Fruit fly (Drosophila melanogaster) whole organism, embryonic: ENCODE measurements around the gene ps.
A peak's percentile ranks its signal among the peaks of the same experiment; 100 is the strongest.

Experiments used
- Ada2b ChIP-seq: fragments of 200-800 bp; sonication (Bioruptor generic); IDR thresholded peaks from 2 replicates; pipeline ENCODE4 v1.3.6; 2022; ENCODE audit warnings: missing biosample characterization, missing genetic modification characterization
- Adf1 ChIP-seq: fragments of 200-800 bp; sonication (Bioruptor generic); IDR thresholded peaks from 2 replicates; pipeline ENCODE4 v1.3.6; 2022; ENCODE audit warnings: missing biosample characterization, missing genetic modification characterization
- Bgb ChIP-seq: fragments of 200-800 bp; sonication (Bioruptor generic); IDR thresholded peaks from 2 replicates; pipeline ENCODE4 v1.3.6; 2022; ENCODE audit warnings: missing biosample characterization, missing genetic modification characterization; ENCODE audit not compliant: partially characterized antibody
- CG10321 ChIP-seq: fragments of 200-800 bp; sonication (Bioruptor generic); IDR thresholded peaks from 2 replicates; pipeline ENCODE4 v1.3.6; 2022; ENCODE audit warnings: missing biosample characterization, missing genetic modification characterization
- CG10366 ChIP-seq: fragments of 200-800 bp; sonication (Bioruptor generic); IDR thresholded peaks from 2 replicates; pipeline ENCODE4 v1.3.6; 2022; ENCODE audit warnings: missing biosample characterization, missing genetic modification characterization
- CG12104 ChIP-seq: fragments of 200-800 bp; sonication (Bioruptor generic); optimal IDR thresholded peaks from 3 replicates; lab custom pipeline; 2016; ENCODE audit warnings: missing biosample characterization, missing genetic modification characterization
- CG12236 ChIP-seq: fragments of 200-800 bp; sonication (Bioruptor generic); optimal IDR thresholded peaks from 2 replicates; lab custom pipeline; 2016; ENCODE audit warnings: missing biosample characterization, missing genetic modification characterization
- CG13287 ChIP-seq: fragments of 200-800 bp; sonication (Bioruptor generic); IDR thresholded peaks from 2 replicates; pipeline ENCODE4 v1.3.6; 2022; ENCODE audit warnings: missing biosample characterization, missing genetic modification characterization; ENCODE audit not compliant: partially characterized antibody
- CG14667 ChIP-seq: fragments of 200-800 bp; sonication (Bioruptor generic); IDR thresholded peaks from 2 replicates; pipeline ENCODE4 v1.3.6; 2022; ENCODE audit warnings: missing biosample characterization, missing genetic modification characterization
- CG17612 ChIP-seq: fragments of 200-800 bp; sonication (Bioruptor generic); IDR thresholded peaks from 2 replicates; pipeline ENCODE4 v1.3.6; 2022; ENCODE audit warnings: missing biosample characterization, missing genetic modification characterization
- CG18764 ChIP-seq: fragments of 200-800 bp; sonication (Bioruptor generic); optimal IDR thresholded peaks from 3 replicates; lab custom pipeline; 2016; ENCODE audit warnings: missing biosample characterization, missing genetic modification characterization
- CG2712 ChIP-seq: fragments of 200-800 bp; optimal IDR thresholded peaks from 3 replicates; lab custom pipeline; 2019; ENCODE audit warnings: missing biosample characterization, mild to moderate bottlenecking, missing genetic modification characterization, moderate library complexity
- CG31388 ChIP-seq: fragments of 200-800 bp; sonication (Bioruptor generic); optimal IDR thresholded peaks from 2 replicates; lab custom pipeline; 2016; ENCODE audit warnings: missing biosample characterization, missing genetic modification characterization
- CG32767 ChIP-seq: fragments of 200-800 bp; sonication (Bioruptor generic); IDR thresholded peaks from 2 replicates; pipeline ENCODE4 v1.3.6; 2022; ENCODE audit warnings: missing biosample characterization, missing genetic modification characterization
- CG3281 ChIP-seq: fragments of 200-800 bp; sonication (Bioruptor generic); optimal IDR thresholded peaks from 3 replicates; lab custom pipeline; 2017; ENCODE audit warnings: missing biosample characterization, mild to moderate bottlenecking, missing genetic modification characterization
- CG34376 ChIP-seq: fragments of 200-800 bp; sonication (Bioruptor generic); optimal IDR thresholded peaks from 2 replicates; lab custom pipeline; 2018; ENCODE audit warnings: missing biosample characterization, mild to moderate bottlenecking, missing genetic modification characterization
- CG3726 ChIP-seq: fragments of 200-800 bp; sonication (Bioruptor generic); IDR thresholded peaks from 3 replicates; pipeline ENCODE4, ENCODE4 v1.3.6; 2022; ENCODE audit warnings: missing biosample characterization, missing genetic modification characterization
- CG4854 ChIP-seq: fragments of 200-800 bp; sonication (Bioruptor generic); optimal IDR thresholded peaks from 2 replicates; lab custom pipeline; 2016; ENCODE audit warnings: missing biosample characterization, missing genetic modification characterization, inconsistent platforms
- CG5245 ChIP-seq: fragments of 200-800 bp; sonication (Bioruptor generic); optimal IDR thresholded peaks from 3 replicates; lab custom pipeline; 2016; ENCODE audit warnings: missing biosample characterization, missing genetic modification characterization
- CG6272 ChIP-seq: fragments of 200-800 bp; sonication (Bioruptor generic); IDR thresholded peaks from 2 replicates; pipeline ENCODE4 v1.3.6; 2022; ENCODE audit warnings: missing biosample characterization, missing genetic modification characterization
- CG6813 ChIP-seq: fragments of 200-800 bp; sonication (Bioruptor generic); optimal IDR thresholded peaks from 2 replicates; lab custom pipeline; 2017; ENCODE audit warnings: missing biosample characterization, missing genetic modification characterization, mild to moderate bottlenecking, moderate library complexity, missing genetic modification reagents
- CG7271 ChIP-seq: fragments of 200-800 bp; sonication (Bioruptor generic); optimal IDR thresholded peaks from 2 replicates; lab custom pipeline; 2018; ENCODE audit warnings: missing biosample characterization, mild to moderate bottlenecking, missing genetic modification characterization, moderate library complexity
- CG7839 ChIP-seq: fragments of 200-800 bp; sonication (Bioruptor generic); optimal IDR thresholded peaks from 3 replicates; lab custom pipeline; 2018; ENCODE audit warnings: missing biosample characterization, mild to moderate bottlenecking, missing genetic modification characterization, moderate library complexity
- CG8924 ChIP-seq: fragments of 200-800 bp; optimal IDR thresholded peaks from 3 replicates; lab custom pipeline; 2019; ENCODE audit warnings: missing biosample characterization, mild to moderate bottlenecking, missing genetic modification characterization, moderate library complexity
- Doc2 ChIP-seq: fragments of 200-800 bp; sonication (Bioruptor generic); IDR thresholded peaks from 2 replicates; pipeline ENCODE4 v1.3.6; 2022; ENCODE audit warnings: missing biosample characterization, missing genetic modification characterization
- E2f1 ChIP-seq: fragments of 200-800 bp; sonication (Bioruptor generic); IDR thresholded peaks from 2 replicates; pipeline ENCODE4 v1.3.6; 2022; ENCODE audit warnings: missing biosample characterization, missing genetic modification characterization
- GATAe ChIP-seq: fragments of 200-800 bp; sonication (Bioruptor generic); conservative IDR thresholded peaks from 2 replicates; pipeline ENCODE4 v1.3.6; 2022; ENCODE audit warnings: missing biosample characterization, missing genetic modification characterization
- HLH3B ChIP-seq: fragments of 200-800 bp; sonication (Bioruptor generic); IDR thresholded peaks from 2 replicates; pipeline ENCODE4 v1.3.6; 2022; ENCODE audit warnings: missing biosample characterization, missing genetic modification characterization
- NFAT ChIP-seq: fragments of 200-800 bp; sonication (Bioruptor generic); IDR thresholded peaks from 2 replicates; pipeline ENCODE4 v1.3.6; 2022; ENCODE audit warnings: missing biosample characterization, missing genetic modification characterization
- bbx ChIP-seq: fragments of 200-800 bp; sonication (Bioruptor generic); IDR thresholded peaks from 2 replicates; pipeline ENCODE4 v1.3.6; 2022; ENCODE audit warnings: missing biosample characterization, missing genetic modification characterization; ENCODE audit not compliant: partially characterized antibody
- br ChIP-seq: fragments of >200 bp; optimal IDR thresholded peaks from 2 replicates; lab custom pipeline; 2017
- btn ChIP-seq: fragments of 200-800 bp; sonication (Bioruptor generic); optimal IDR thresholded peaks from 2 replicates; lab custom pipeline; 2016; ENCODE audit warnings: missing biosample characterization, missing genetic modification characterization
- chif ChIP-seq, 2 experiments: fragments of 200-800 bp; sonication (Bioruptor generic); optimal IDR thresholded peaks; 3 replicates each; lab custom pipeline; 2016; ENCODE audit warnings: missing biosample characterization in 2 of 2, missing genetic modification characterization in 2 of 2
- dmrt99B ChIP-seq: fragments of 200-800 bp; sonication (Bioruptor generic); optimal IDR thresholded peaks from 2 replicates; lab custom pipeline; 2018; ENCODE audit warnings: missing biosample characterization, mild to moderate bottlenecking, missing genetic modification characterization, moderate library complexity
- fd102C ChIP-seq: fragments of 200-800 bp; sonication (Bioruptor generic); optimal IDR thresholded peaks from 2 replicates; lab custom pipeline; 2018; ENCODE audit warnings: missing biosample characterization, mild to moderate bottlenecking, missing genetic modification characterization, moderate library complexity
- fru ChIP-seq: fragments of >200 bp; optimal IDR thresholded peaks from 2 replicates; lab custom pipeline; 2017
- gce ChIP-seq: fragments of 200-800 bp; sonication (Bioruptor generic); IDR thresholded peaks from 3 replicates; pipeline ENCODE4 v1.3.6; 2022; ENCODE audit warnings: missing biosample characterization, missing genetic modification characterization
- gsb-n ChIP-seq: fragments of 200-800 bp; sonication (Bioruptor generic); optimal IDR thresholded peaks from 3 replicates; lab custom pipeline; 2018; ENCODE audit warnings: missing biosample characterization, mild to moderate bottlenecking, missing genetic modification characterization
- hbn ChIP-seq: fragments of 200-800 bp; sonication (Bioruptor generic); IDR thresholded peaks from 2 replicates; pipeline ENCODE4 v1.3.6; 2022; ENCODE audit warnings: missing biosample characterization, missing genetic modification characterization; ENCODE audit not compliant: partially characterized antibody
- jigr1 ChIP-seq: fragments of 200-800 bp; sonication (Bioruptor generic); IDR thresholded peaks from 3 replicates; pipeline ENCODE4 v1.3.6; 2022; ENCODE audit warnings: missing biosample characterization, missing genetic modification characterization
- lab ChIP-seq: fragments of 200-800 bp; sonication (Bioruptor generic); optimal IDR thresholded peaks from 3 replicates; lab custom pipeline; 2017; ENCODE audit warnings: missing biosample characterization, missing genetic modification characterization, mild to moderate bottlenecking, moderate library complexity, missing genetic modification reagents
- lbe ChIP-seq: fragments of 200-800 bp; sonication (Bioruptor generic); optimal IDR thresholded peaks from 2 replicates; lab custom pipeline; 2016; ENCODE audit warnings: missing biosample characterization, mild to moderate bottlenecking, missing genetic modification characterization
- lov ChIP-seq, 2 experiments: fragments of 200-800 bp in 1 of 2; fragments of >200 bp in 1 of 2; sonication (Bioruptor generic) in 1 of 2; IDR thresholded peaks in 1 of 2; optimal IDR thresholded peaks in 1 of 2; 2 replicates in 1 of 2; 3 replicates in 1 of 2; pipeline versions ENCODE4 v1.3.6 to Lab custom; 2017 to 2022; ENCODE audit warnings: missing biosample characterization in 1 of 2, missing genetic modification characterization in 1 of 2
- org-1 ChIP-seq: fragments of 200-800 bp; sonication (Bioruptor generic); optimal IDR thresholded peaks from 2 replicates; lab custom pipeline; 2017; ENCODE audit warnings: missing biosample characterization, missing genetic modification characterization
- pho ChIP-seq: fragments of 200-800 bp; sonication (Bioruptor generic); optimal IDR thresholded peaks from 2 replicates; lab custom pipeline; 2016; ENCODE audit warnings: missing biosample characterization, missing genetic modification characterization
- pzg ChIP-seq: fragments of 200-800 bp; sonication (Bioruptor generic); optimal IDR thresholded peaks from 3 replicates; lab custom pipeline; 2018; ENCODE audit warnings: missing biosample characterization, mild to moderate bottlenecking, missing genetic modification characterization, moderate library complexity
- ro ChIP-seq: fragments of 200-800 bp; sonication (Bioruptor generic); IDR thresholded peaks from 2 replicates; pipeline ENCODE4 v1.3.6; 2022; ENCODE audit warnings: missing biosample characterization, missing genetic modification characterization
- tll ChIP-seq, 2 experiments: fragments of 200-800 bp in 1 of 2; fragments of >200 bp in 1 of 2; sonication (Bioruptor generic) in 1 of 2; optimal IDR thresholded peaks; 2 replicates each; lab custom pipeline; 2017 to 2019; ENCODE audit warnings: missing biosample characterization in 2 of 2, missing genetic modification characterization in 2 of 2, mild to moderate bottlenecking in 1 of 2, moderate library complexity in 1 of 2
- usp ChIP-seq: fragments of >200 bp; optimal IDR thresholded peaks from 2 replicates; lab custom pipeline; 2017; ENCODE audit warnings: missing biosample characterization, missing genetic modification characterization
- zf30C ChIP-seq: fragments of 200-800 bp; sonication (Bioruptor generic); optimal IDR thresholded peaks from 3 replicates; lab custom pipeline; 2018; ENCODE audit warnings: missing biosample characterization, mild to moderate bottlenecking, missing genetic modification characterization

Gene ps

DNA sequence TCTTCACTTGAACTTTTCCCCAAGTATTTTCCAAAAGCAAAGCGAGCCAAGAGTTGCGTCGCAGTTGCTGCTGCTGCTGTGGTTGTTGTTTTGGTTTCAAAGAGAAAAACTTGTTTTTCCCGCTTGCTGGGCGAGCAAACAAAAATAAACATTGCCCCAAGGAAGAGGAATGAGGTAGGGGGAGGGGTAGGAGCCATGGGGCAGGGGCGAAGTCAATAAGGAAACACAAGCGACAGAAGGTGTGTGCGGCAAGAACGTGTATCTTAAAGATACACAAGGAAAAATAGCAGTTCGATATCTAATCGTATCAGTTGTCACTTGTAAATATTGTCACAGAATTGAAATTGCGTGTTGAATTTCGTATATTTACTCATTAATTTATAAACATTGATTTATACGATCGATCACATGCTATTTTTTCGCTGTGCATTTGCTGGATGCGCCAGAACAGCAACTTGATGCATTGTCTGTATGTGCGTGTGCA is 24.2 kb upstream of the ps start (continued):
- TF ChIP-seq tll (GFP tag; optimal IDR thresholded peaks at IDR 0.05; lab: Kevin White, UChicago), result no peak
- no peak for TF ChIP-seq jigr1 (GFP tag; lab: Robert Waterston, UW)
- peak; percentile 70 for TF ChIP-seq dmrt99B
- TF ChIP-seq CG3726 (GFP tag; lab: Robert Waterston, UW), result peak; percentile 77; the same call in 2 of the 3 replicates
- TF ChIP-seq lab, result peak; percentile 84
- TF ChIP-seq CG12104 (GFP tag; lab: Kevin White, UChicago), result peak; percentile 68
- peak; percentile 89 for TF ChIP-seq CG2712 (tag; lab: Kevin White, UChicago)
- TF ChIP-seq gsb-n, result peak; percentile 80
- peak; percentile 90 for TF ChIP-seq lbe (GFP tag; lab: Kevin White, UChicago)
- TF ChIP-seq NFAT, result 0 out of 2 replicates have a peak, but pooled peaks have one; percentile 17
- TF ChIP-seq CG13287, result no peak
- TF ChIP-seq btn (GFP tag; lab: Kevin White, UChicago), result no peak
- no peak for TF ChIP-seq Adf1 (GFP tag; lab: Robert Waterston, UW)
- TF ChIP-seq CG32767 (GFP tag; lab: Robert Waterston, UW), result no peak
- TF ChIP-seq CG8924 (tag; lab: Kevin White, UChicago), result peak; percentile 79
- TF ChIP-seq zf30C (GFP tag; lab: Kevin White, UChicago), result peak; percentile 54
- TF ChIP-seq ro, result no peak
- peak; percentile 39 for TF ChIP-seq CG10366
- no peak for TF ChIP-seq pho (GFP tag; lab: Kevin White, UChicago)
- no peak for TF ChIP-seq br (lab: Kevin White, UChicago)
- TF ChIP-seq CG3281 (GFP tag; lab: Kevin White, UChicago), result peak; percentile 64
- TF ChIP-seq E2f1 (GFP tag; lab: Robert Waterston, UW), result peak; percentile 74
- TF ChIP-seq CG31388 (GFP tag; lab: Kevin White, UChicago), result no peak
- TF ChIP-seq fd102C, result peak; percentile 47
- TF ChIP-seq GATAe, result no peak
- TF ChIP-seq org-1 (GFP tag; lab: Kevin White, UChicago), result peak; percentile 42
- TF ChIP-seq CG17612 (GFP tag; lab: Robert Waterston, UW), result 0 out of 2 replicates have a peak, but pooled peaks have one; percentile 39
- TF ChIP-seq usp, result no peak
- TF ChIP-seq fru, result no peak
- TF ChIP-seq gce (GFP tag; lab: Robert Waterston, UW), result peak; percentile 70; the same call in 2 of the 3 replicates
- TF ChIP-seq hbn, result no peak
- TF ChIP-seq pzg (GFP tag; lab: Kevin White, UChicago), result no peak
- TF ChIP-seq CG12236 (GFP tag; lab: Kevin White, UChicago), result no peak
- peak; percentile 76 for TF ChIP-seq CG7839 (tag; lab: Kevin White, UChicago)
- TF ChIP-seq CG34376, result peak; percentile 30
- TF ChIP-seq Doc2 (GFP tag; lab: Robert Waterston, UW), result no peak
- no peak for TF ChIP-seq lov (optimal IDR thresholded peaks at IDR 0.05; lab: Kevin White, UChicago)
- TF ChIP-seq lov (GFP tag; IDR thresholded peaks at IDR 0.05; lab: Robert Waterston, UW), result peak; percentile 79; the same call in 1 of the 3 replicates
- peak; percentile 65 for TF ChIP-seq HLH3B (GFP tag; lab: Robert Waterston, UW)
- TF ChIP-seq CG7271, result no peak
- no peak for TF ChIP-seq CG6272 (GFP tag; lab: Robert Waterston, UW)
- TF ChIP-seq CG14667, result peak; percentile 50; the same call in 1 of the 2 replicates
- TF ChIP-seq CG10321 (GFP tag; lab: Robert Waterston, UW), result peak; percentile 36; the same call in 1 of the 2 replicates
- TF ChIP-seq CG6813 (GFP tag; lab: Kevin White, UChicago), result peak; percentile 85
- TF ChIP-seq Bgb, result no peak
- TF ChIP-seq CG18764 (GFP tag; lab: Kevin White, UChicago), result peak; percentile 60
- 0 out of 2 replicates have a peak, but pooled peaks have one; percentile 18 for TF ChIP-seq bbx (GFP tag; lab: Robert Waterston, UW)
- TF ChIP-seq CG4854 (GFP tag; lab: Kevin White, UChicago), result peak; percentile 19
- TF ChIP-seq chif (GFP tag; optimal IDR thresholded peaks at IDR 0.05; lab: Kevin White, UChicago), result peak; percentile 39 to 56
- TF ChIP-seq CG5245, result peak; percentile 48
- TF ChIP-seq Ada2b (GFP tag; lab: Robert Waterston, UW), result peak; percentile 31; the same call in 1 of the 2 replicates
